Fruit fly (Drosophila melanogaster) whole organism, embryonic: ENCODE results near the gene UQCR-Q.

Source experiments
- Asciz ChIP-seq: fragments of 200-800 bp; sonication (Bioruptor generic); optimal IDR thresholded peaks from 2 replicates; lab custom pipeline; 2017; ENCODE audit warnings: missing biosample characterization, mild to moderate bottlenecking, missing genetic modification characterization, missing genetic modification reagents
- Bgb ChIP-seq: fragments of 200-800 bp; sonication (Bioruptor generic); IDR thresholded peaks from 2 replicates; pipeline ENCODE4 v1.3.6; 2022; ENCODE audit warnings: missing biosample characterization, missing genetic modification characterization; ENCODE audit not compliant: partially characterized antibody
- BtbVII ChIP-seq: fragments of 200-800 bp; sonication (Bioruptor generic); optimal IDR thresholded peaks from 3 replicates; lab custom pipeline; 2017; ENCODE audit warnings: missing biosample characterization, mild to moderate bottlenecking, missing genetic modification characterization
- CG10209 ChIP-seq: fragments of 200-800 bp; sonication (Bioruptor generic); optimal IDR thresholded peaks from 3 replicates; lab custom pipeline; 2017; ENCODE audit warnings: missing biosample characterization, mild to moderate bottlenecking, missing genetic modification characterization, missing genetic modification reagents
- CG12071 ChIP-seq: fragments of 200-800 bp; sonication (Bioruptor generic); optimal IDR thresholded peaks from 3 replicates; lab custom pipeline; 2018; ENCODE audit warnings: missing biosample characterization, mild to moderate bottlenecking, missing genetic modification characterization
- CG14050 ChIP-seq: fragments of 200-800 bp; sonication (Bioruptor generic); IDR thresholded peaks from 3 replicates; pipeline ENCODE4 v1.3.6; 2022; ENCODE audit warnings: missing biosample characterization, missing genetic modification characterization
- CG15073 ChIP-seq: fragments of 200-800 bp; sonication (Bioruptor generic); optimal IDR thresholded peaks from 2 replicates; lab custom pipeline; 2016; ENCODE audit warnings: missing biosample characterization, missing genetic modification characterization
- CG15696 ChIP-seq: fragments of 200-800 bp; sonication (Bioruptor generic); optimal IDR thresholded peaks from 2 replicates; lab custom pipeline; 2019; ENCODE audit warnings: missing biosample characterization, mild to moderate bottlenecking, missing genetic modification characterization, moderate library complexity
- CG17186 ChIP-seq: fragments of 200-800 bp; sonication (Bioruptor generic); optimal IDR thresholded peaks from 3 replicates; lab custom pipeline; 2017; ENCODE audit warnings: missing biosample characterization, missing genetic modification reagents, missing genetic modification characterization
- CG17328 ChIP-seq: fragments of 200-800 bp; sonication (Bioruptor generic); IDR thresholded peaks from 2 replicates; pipeline ENCODE4 v1.3.6; 2022; ENCODE audit warnings: missing biosample characterization, missing genetic modification characterization
- CG2116 ChIP-seq: fragments of 200-800 bp; sonication (Bioruptor generic); optimal IDR thresholded peaks from 3 replicates; lab custom pipeline; 2018; ENCODE audit warnings: missing biosample characterization, mild to moderate bottlenecking, missing genetic modification characterization
- CG2712 ChIP-seq: fragments of 200-800 bp; optimal IDR thresholded peaks from 3 replicates; lab custom pipeline; 2019; ENCODE audit warnings: missing biosample characterization, mild to moderate bottlenecking, missing genetic modification characterization, moderate library complexity
- CG33557 ChIP-seq: fragments of 200-800 bp; sonication (Bioruptor generic); optimal IDR thresholded peaks from 2 replicates; lab custom pipeline; 2019; ENCODE audit warnings: missing biosample characterization, mild to moderate bottlenecking, missing genetic modification characterization, moderate library complexity
- CG34224 ChIP-seq: fragments of 200-800 bp; sonication (Bioruptor generic); IDR thresholded peaks from 3 replicates; pipeline ENCODE4 v1.3.6; 2022; ENCODE audit warnings: missing biosample characterization, missing genetic modification characterization; ENCODE audit not compliant: partially characterized antibody
- CG7839 ChIP-seq: fragments of 200-800 bp; sonication (Bioruptor generic); optimal IDR thresholded peaks from 3 replicates; lab custom pipeline; 2018; ENCODE audit warnings: missing biosample characterization, mild to moderate bottlenecking, missing genetic modification characterization, moderate library complexity
- CG7928 ChIP-seq: fragments of 200-800 bp; sonication (Bioruptor generic); optimal IDR thresholded peaks from 2 replicates; lab custom pipeline; 2017; ENCODE audit warnings: missing biosample characterization, mild to moderate bottlenecking, missing genetic modification characterization
- CG7963 ChIP-seq: fragments of 200-800 bp; sonication (Bioruptor generic); IDR thresholded peaks from 3 replicates; pipeline ENCODE4 v1.3.6; 2022; ENCODE audit warnings: missing biosample characterization, missing genetic modification characterization; ENCODE audit not compliant: partially characterized antibody
- CG9215 ChIP-seq: fragments of 200-800 bp; sonication (Bioruptor generic); IDR thresholded peaks from 2 replicates; pipeline ENCODE4 v1.3.6; 2022; ENCODE audit warnings: missing biosample characterization, missing genetic modification characterization
- Deaf1 ChIP-seq: fragments of 200-800 bp; optimal IDR thresholded peaks from 3 replicates; lab custom pipeline; 2019; ENCODE audit warnings: missing biosample characterization, mild to moderate bottlenecking, missing genetic modification characterization, moderate library complexity
- Dfd ChIP-seq, 2 experiments: fragments of >200 bp; optimal IDR thresholded peaks; 2 replicates each; lab custom pipeline; 2017; ENCODE audit warnings: missing biosample characterization in 2 of 2, missing genetic modification characterization in 2 of 2
- Dip3 ChIP-seq: fragments of 200-800 bp; sonication (Bioruptor generic); optimal IDR thresholded peaks from 3 replicates; lab custom pipeline; 2016; ENCODE audit warnings: missing biosample characterization, missing genetic modification characterization
- Dref ChIP-seq: fragments of 200-800 bp; sonication (Bioruptor generic); IDR thresholded peaks from 2 replicates; pipeline ENCODE4 v1.3.6; 2022; ENCODE audit warnings: missing biosample characterization, missing genetic modification characterization
- E2f1 ChIP-seq: fragments of 200-800 bp; sonication (Bioruptor generic); IDR thresholded peaks from 2 replicates; pipeline ENCODE4 v1.3.6; 2022; ENCODE audit warnings: missing biosample characterization, missing genetic modification characterization
- GATAe ChIP-seq: fragments of 200-800 bp; sonication (Bioruptor generic); conservative IDR thresholded peaks from 2 replicates; pipeline ENCODE4 v1.3.6; 2022; ENCODE audit warnings: missing biosample characterization, missing genetic modification characterization
- HLH3B ChIP-seq: fragments of 200-800 bp; sonication (Bioruptor generic); IDR thresholded peaks from 2 replicates; pipeline ENCODE4 v1.3.6; 2022; ENCODE audit warnings: missing biosample characterization, missing genetic modification characterization
- Hand ChIP-seq: fragments of 200-800 bp; sonication (Bioruptor generic); optimal IDR thresholded peaks from 2 replicates; lab custom pipeline; 2017; ENCODE audit warnings: mild to moderate bottlenecking, missing biosample characterization, missing genetic modification reagents, missing genetic modification characterization
- HmgZ ChIP-seq: fragments of 200-800 bp; sonication (Bioruptor generic); optimal IDR thresholded peaks from 2 replicates; lab custom pipeline; 2018; ENCODE audit warnings: missing biosample characterization, mild to moderate bottlenecking, missing genetic modification characterization
- Hmr ChIP-seq: fragments of 200-800 bp; sonication (Bioruptor generic); optimal IDR thresholded peaks from 3 replicates; lab custom pipeline; 2017; ENCODE audit warnings: mild to moderate bottlenecking, missing biosample characterization, missing genetic modification reagents, missing genetic modification characterization
- MESR4 ChIP-seq: fragments of 200-800 bp; sonication (Bioruptor generic); optimal IDR thresholded peaks from 2 replicates; lab custom pipeline; 2018; ENCODE audit warnings: missing biosample characterization, mild to moderate bottlenecking, missing genetic modification characterization, moderate library complexity
- NC2β ChIP-seq: fragments of 200-800 bp; sonication (Bioruptor generic); optimal IDR thresholded peaks from 2 replicates; lab custom pipeline; 2016; ENCODE audit warnings: missing biosample characterization, missing genetic modification characterization
- PHDP ChIP-seq: fragments of 200-800 bp; sonication (Bioruptor generic); optimal IDR thresholded peaks from 3 replicates; lab custom pipeline; 2018; ENCODE audit warnings: missing biosample characterization, mild to moderate bottlenecking, missing genetic modification characterization, moderate library complexity
- Pdp1 ChIP-seq, 2 experiments: fragments of 200-800 bp; sonication (Bioruptor generic); optimal IDR thresholded peaks; 3 replicates each; lab custom pipeline; 2016; ENCODE audit warnings: missing biosample characterization in 2 of 2, missing genetic modification characterization in 2 of 2, mild to moderate bottlenecking in 1 of 2, moderate library complexity in 1 of 2
- Ptx1 ChIP-seq: fragments of 200-800 bp; sonication (Bioruptor generic); IDR thresholded peaks from 2 replicates; pipeline ENCODE4 v1.3.6; 2022; ENCODE audit warnings: missing biosample characterization, missing genetic modification characterization
- Scr ChIP-seq: fragments of 200-800 bp; sonication (Bioruptor generic); IDR thresholded peaks from 2 replicates; pipeline ENCODE4 v1.3.6; 2022; ENCODE audit warnings: missing biosample characterization, missing genetic modification characterization; ENCODE audit not compliant: partially characterized antibody
- amos ChIP-seq: fragments of 200-800 bp; sonication (Bioruptor generic); IDR thresholded peaks from 2 replicates; pipeline ENCODE4 v1.3.6; 2022; ENCODE audit warnings: missing biosample characterization, missing genetic modification characterization; ENCODE audit not compliant: partially characterized antibody
- bcd ChIP-seq: fragments of 200-800 bp; sonication (Bioruptor generic); optimal IDR thresholded peaks from 2 replicates; lab custom pipeline; 2017; ENCODE audit warnings: missing biosample characterization, mild to moderate bottlenecking, missing genetic modification characterization
- bigmax ChIP-seq: fragments of 200-800 bp; sonication (Bioruptor generic); optimal IDR thresholded peaks from 2 replicates; lab custom pipeline; 2018; ENCODE audit warnings: missing biosample characterization, mild to moderate bottlenecking, missing genetic modification characterization
- corto ChIP-seq: fragments of 200-800 bp; sonication (Bioruptor generic); optimal IDR thresholded peaks from 2 replicates; lab custom pipeline; 2016; ENCODE audit warnings: missing biosample characterization, mild to moderate bottlenecking, missing genetic modification characterization, moderate library complexity
- gt ChIP-seq: fragments of 200-800 bp; sonication (Bioruptor generic); IDR thresholded peaks from 2 replicates; pipeline ENCODE4 v1.3.6; 2022; ENCODE audit warnings: missing biosample characterization, missing genetic modification characterization
- inv ChIP-seq: fragments of 200-800 bp; sonication (Bioruptor generic); IDR thresholded peaks from 2 replicates; pipeline ENCODE4 v1.3.6; 2022; ENCODE audit warnings: missing biosample characterization, missing genetic modification characterization; ENCODE audit not compliant: partially characterized antibody
- jing ChIP-seq: fragments of 200-800 bp; sonication (Bioruptor generic); optimal IDR thresholded peaks from 2 replicates; lab custom pipeline; 2018; ENCODE audit warnings: missing biosample characterization, mild to moderate bottlenecking, missing genetic modification characterization
- kni ChIP-seq: fragments of 200-800 bp; sonication (Bioruptor generic); optimal IDR thresholded peaks from 3 replicates; lab custom pipeline; 2017; ENCODE audit warnings: mild to moderate bottlenecking, missing biosample characterization, missing genetic modification reagents, missing genetic modification characterization
- maf-S ChIP-seq: fragments of 200-800 bp; sonication (Bioruptor generic); optimal IDR thresholded peaks from 2 replicates; lab custom pipeline; 2016; ENCODE audit warnings: missing biosample characterization, missing genetic modification characterization
- nerfin-2 ChIP-seq: fragments of 200-800 bp; sonication (Bioruptor generic); IDR thresholded peaks from 2 replicates; pipeline ENCODE4 v1.3.6; 2022; ENCODE audit warnings: missing biosample characterization, missing genetic modification characterization; ENCODE audit not compliant: partially characterized antibody
- phol ChIP-seq: fragments of 200-800 bp; sonication (Bioruptor generic); optimal IDR thresholded peaks from 3 replicates; lab custom pipeline; 2018; ENCODE audit warnings: missing biosample characterization, mild to moderate bottlenecking, missing genetic modification characterization, moderate library complexity
- ssp ChIP-seq: fragments of 200-800 bp; sonication (Bioruptor generic); IDR thresholded peaks from 2 replicates; pipeline ENCODE4 v1.3.6; 2022; ENCODE audit warnings: missing biosample characterization, missing genetic modification characterization
- trem ChIP-seq: fragments of 200-800 bp; optimal IDR thresholded peaks from 3 replicates; lab custom pipeline; 2019; ENCODE audit warnings: missing biosample characterization, mild to moderate bottlenecking, missing genetic modification characterization, moderate library complexity
- zen2 ChIP-seq: fragments of 200-800 bp; sonication (Bioruptor generic); IDR thresholded peaks from 3 replicates; pipeline ENCODE4 v1.3.6; 2022; ENCODE audit warnings: missing biosample characterization, missing genetic modification characterization; ENCODE audit not compliant: partially characterized antibody

UQCR-Q gene

DNA sequence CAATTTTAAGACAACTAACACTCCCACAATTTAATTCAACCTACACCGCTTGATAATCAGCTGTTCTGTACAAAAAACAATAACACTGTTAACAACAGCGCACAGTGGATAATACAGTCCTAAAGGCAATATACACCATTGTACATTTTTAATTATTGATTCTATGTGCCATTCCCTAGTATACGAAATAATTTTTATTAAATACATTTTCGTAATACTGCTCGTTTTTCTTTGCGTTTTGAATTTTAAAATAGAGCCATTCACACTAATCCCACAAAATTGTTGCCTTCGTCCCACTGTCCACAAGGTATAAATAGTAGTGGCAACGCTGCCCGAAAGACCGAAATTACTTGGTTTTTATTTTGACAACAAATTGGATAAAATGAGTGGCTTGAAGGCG, 41.0 kb upstream of the UQCR-Q start, which contains the start of the genes Coq4 and CG32176 (continued):
- TF ChIP-seq inv (GFP tag; lab: Robert Waterston, UW), result peak; percentile 59
- TF ChIP-seq CG33557 (GFP tag; lab: Kevin White, UChicago), result peak; percentile 95
- TF ChIP-seq CG2712 (tag; lab: Kevin White, UChicago), result peak; percentile 98
- peak; percentile 97 for TF ChIP-seq CG14050 (GFP tag; lab: Robert Waterston, UW)
- peak; percentile 98 for TF ChIP-seq bcd (GFP tag; lab: Kevin White, UChicago)
- TF ChIP-seq nerfin-2, result peak; percentile 73
- TF ChIP-seq trem (tag; lab: Kevin White, UChicago), result peak; percentile 94
- peak; percentile 97 for TF ChIP-seq CG9215 (GFP tag; lab: Robert Waterston, UW)
- TF ChIP-seq kni, result peak; percentile 76
- peak; percentile 89 for TF ChIP-seq CG15073 (GFP tag; lab: Kevin White, UChicago)
- peak; percentile 96 to 99 for TF ChIP-seq Pdp1 (GFP tag; optimal IDR thresholded peaks at IDR 0.05; lab: Kevin White, UChicago)
- peak; percentile 49; the same call in 1 of the 2 replicates for TF ChIP-seq amos
- TF ChIP-seq NC2β (GFP tag; lab: Kevin White, UChicago), result peak; percentile 98
- TF ChIP-seq CG2116, result peak; percentile 88
- peak; percentile 98 for TF ChIP-seq CG15696 (tag; lab: Kevin White, UChicago)
- peak; percentile 97 for TF ChIP-seq CG12071 (GFP tag; lab: Kevin White, UChicago)
- peak; percentile 99 for TF ChIP-seq Ptx1 (GFP tag; lab: Robert Waterston, UW)
- peak; percentile 97 for TF ChIP-seq phol (tag; lab: Kevin White, UChicago)
- TF ChIP-seq zen2, result no peak; the same call in 2 of the 3 replicates
- TF ChIP-seq Asciz (GFP tag; lab: Kevin White, UChicago), result peak; percentile 91
- peak; percentile 71 for TF ChIP-seq MESR4 (GFP tag; lab: Kevin White, UChicago)
- TF ChIP-seq HmgZ (tag; lab: Kevin White, UChicago), result peak; percentile 99
- TF ChIP-seq E2f1 (GFP tag; lab: Robert Waterston, UW), result peak; percentile 98
- TF ChIP-seq Dip3 (GFP tag; lab: Kevin White, UChicago), result peak; percentile 98
- TF ChIP-seq GATAe, result peak; percentile 80
- TF ChIP-seq PHDP (tag; lab: Kevin White, UChicago), result peak; percentile 98
- peak; percentile 97 for TF ChIP-seq Hmr (GFP tag; lab: Kevin White, UChicago)
- TF ChIP-seq Bgb, result peak; percentile 77
- TF ChIP-seq corto (GFP tag; lab: Kevin White, UChicago), result peak; percentile 90
- peak; percentile 97 for TF ChIP-seq CG10209 (GFP tag; lab: Kevin White, UChicago)
- TF ChIP-seq ssp (GFP tag; lab: Robert Waterston, UW), result peak; percentile 92
- TF ChIP-seq bigmax (GFP tag; lab: Kevin White, UChicago), result peak; percentile 62
- peak; percentile 97 for TF ChIP-seq HLH3B (GFP tag; lab: Robert Waterston, UW)
- peak; percentile 98 for TF ChIP-seq maf-S (GFP tag; lab: Kevin White, UChicago)
- TF ChIP-seq CG7928 (GFP tag; lab: Kevin White, UChicago), result peak; percentile 79
- TF ChIP-seq CG7839, result peak; percentile 98
- peak; percentile 74 for TF ChIP-seq CG17186
- peak; percentile 95 for TF ChIP-seq gt (GFP tag; lab: Robert Waterston, UW)
- peak; percentile 94 for TF ChIP-seq BtbVII (GFP tag; lab: Kevin White, UChicago)
- peak; percentile 81 for TF ChIP-seq Deaf1 (tag; lab: Kevin White, UChicago)
- TF ChIP-seq CG34224 (GFP tag; lab: Robert Waterston, UW), result peak; percentile 52; the same call in 2 of the 3 replicates
- TF ChIP-seq Scr (GFP tag; lab: Robert Waterston, UW), result peak; percentile 48
- peak; percentile 47 for TF ChIP-seq Dref (GFP tag; lab: Robert Waterston, UW)
- no peak for TF ChIP-seq Dfd (GFP tag; optimal IDR thresholded peaks at IDR 0.05; lab: Kevin White, UChicago)
- TF ChIP-seq CG7963, result peak; percentile 80
- TF ChIP-seq CG17328 (GFP tag; lab: Robert Waterston, UW), result peak; percentile 97
- TF ChIP-seq jing, result peak; percentile 97
- TF ChIP-seq Hand (GFP tag; lab: Kevin White, UChicago), result peak; percentile 84
